Worm (Caenorhabditis elegans) whole organism, L3 larva: ENCODE data around the gene M142.8.

Experiments used
- R02D3.7 ChIP-seq: fragments of 150-350 bp; optimal IDR thresholded peaks from 2 replicates; lab custom pipeline; 2014; ENCODE audit warnings: missing biosample characterization, missing genetic modification characterization
- aly-2 ChIP-seq: fragments of 150-350 bp; optimal IDR thresholded peaks from 2 replicates; lab custom pipeline; 2014; ENCODE audit warnings: missing biosample characterization, missing genetic modification characterization
- ceh-16 ChIP-seq: sonication (generic microtip); optimal IDR thresholded peaks from 2 replicates; lab custom pipeline; 2017; ENCODE audit warnings: missing biosample characterization, missing genetic modification characterization
- ceh-82 ChIP-seq: fragments of 150-350 bp; optimal IDR thresholded peaks from 2 replicates; lab custom pipeline; 2014; ENCODE audit warnings: missing biosample characterization, missing genetic modification characterization
- ceh-9 ChIP-seq: sonication (generic microtip); optimal IDR thresholded peaks from 2 replicates; lab custom pipeline; 2018; ENCODE audit warnings: missing biosample characterization, missing genetic modification characterization
- daf-12 ChIP-seq: fragments of 150-350 bp; optimal IDR thresholded peaks from 2 replicates; lab custom pipeline; 2014; ENCODE audit warnings: missing biosample characterization, missing genetic modification reagents, missing genetic modification characterization
- egl-27 ChIP-seq: sonication (generic microtip); optimal IDR thresholded peaks from 4 replicates; lab custom pipeline; 2017; ENCODE audit warnings: missing biosample characterization, missing genetic modification reagents, missing genetic modification characterization
- elt-1 ChIP-seq: fragments of 150-350 bp; optimal IDR thresholded peaks from 2 replicates; lab custom pipeline; 2014; ENCODE audit warnings: missing biosample characterization, missing genetic modification characterization
- elt-2 ChIP-seq: sonication (generic microtip); optimal IDR thresholded peaks from 2 replicates; lab custom pipeline; 2016; ENCODE audit warnings: missing genetic modification reagents, mild to moderate bottlenecking, missing genetic modification characterization, missing compliant biosample characterization
- elt-3 ChIP-seq, 3 experiments: fragments of 150-350 bp in 1 of 3; sonication (generic microtip) in 2 of 3; optimal IDR thresholded peaks; 2 replicates in 2 of 3; 4 replicates in 1 of 3; lab custom pipeline; 2014 to 2017; ENCODE audit warnings: missing biosample characterization in 3 of 3, missing genetic modification characterization in 3 of 3
- fkh-10 ChIP-seq: sonication (generic microtip); optimal IDR thresholded peaks from 2 replicates; lab custom pipeline; 2017; ENCODE audit warnings: missing biosample characterization, missing genetic modification reagents, missing genetic modification characterization
- fkh-2 ChIP-seq: fragments of 150-350 bp; optimal IDR thresholded peaks from 2 replicates; lab custom pipeline; 2014; ENCODE audit warnings: missing biosample characterization, missing genetic modification reagents, missing genetic modification characterization
- hmg-11 ChIP-seq: sonication (generic microtip); optimal IDR thresholded peaks from 2 replicates; lab custom pipeline; 2016; ENCODE audit warnings: missing genetic modification characterization, missing compliant biosample characterization
- lin-39 ChIP-seq: fragments of 150-350 bp; optimal IDR thresholded peaks from 2 replicates; lab custom pipeline; 2018; ENCODE audit warnings: missing biosample characterization, missing genetic modification reagents, missing genetic modification characterization
- mdl-1 ChIP-seq: fragments of 150-350 bp; optimal IDR thresholded peaks from 2 replicates; lab custom pipeline; 2014; ENCODE audit warnings: missing biosample characterization, missing genetic modification characterization
- mml-1 ChIP-seq: fragments of 150-350 bp; sonication (generic microtip); optimal IDR thresholded peaks from 3 replicates; lab custom pipeline; 2014; ENCODE audit warnings: missing biosample characterization, missing genetic modification characterization
- nhr-11 ChIP-seq: fragments of 150-350 bp; optimal IDR thresholded peaks from 2 replicates; lab custom pipeline; 2014; ENCODE audit warnings: missing biosample characterization, missing genetic modification characterization
- nhr-12 ChIP-seq: fragments of 150-350 bp; optimal IDR thresholded peaks from 2 replicates; lab custom pipeline; 2014; ENCODE audit warnings: missing biosample characterization, missing genetic modification characterization
- nhr-23 ChIP-seq: fragments of 150-350 bp; optimal IDR thresholded peaks from 2 replicates; lab custom pipeline; 2014; ENCODE audit warnings: missing biosample characterization, missing genetic modification reagents, missing genetic modification characterization
- nhr-237 ChIP-seq: fragments of 150-350 bp; optimal IDR thresholded peaks from 2 replicates; lab custom pipeline; 2014; ENCODE audit warnings: missing biosample characterization, missing genetic modification characterization
- nhr-25 ChIP-seq: sonication (generic microtip); optimal IDR thresholded peaks from 2 replicates; lab custom pipeline; 2017; ENCODE audit warnings: missing biosample characterization, missing genetic modification characterization
- nhr-28 ChIP-seq: fragments of 150-350 bp; optimal IDR thresholded peaks from 2 replicates; lab custom pipeline; 2014; ENCODE audit warnings: missing biosample characterization, missing genetic modification characterization
- nhr-43 ChIP-seq: sonication (generic microtip); optimal IDR thresholded peaks from 2 replicates; lab custom pipeline; 2016; ENCODE audit warnings: mild to moderate bottlenecking, missing genetic modification characterization, missing compliant biosample characterization; ENCODE audit not compliant: poor library complexity, severe bottlenecking
- nhr-67 ChIP-seq: fragments of 150-350 bp; optimal IDR thresholded peaks from 2 replicates; lab custom pipeline; 2014; ENCODE audit warnings: missing biosample characterization, missing genetic modification characterization
- nhr-76 ChIP-seq: fragments of 150-350 bp; sonication (generic microtip); optimal IDR thresholded peaks from 5 replicates; lab custom pipeline; 2014; ENCODE audit warnings: missing biosample characterization, missing genetic modification characterization
- nhr-77 ChIP-seq: fragments of 150-350 bp; optimal IDR thresholded peaks from 2 replicates; lab custom pipeline; 2014; ENCODE audit warnings: missing biosample characterization, missing genetic modification characterization
- pqm-1 ChIP-seq: fragments of 150-350 bp; optimal IDR thresholded peaks from 2 replicates; lab custom pipeline; 2017; ENCODE audit warnings: missing biosample characterization, missing genetic modification characterization, inconsistent platforms
- skn-1 ChIP-seq: fragments of 150-350 bp; optimal IDR thresholded peaks from 2 replicates; lab custom pipeline; 2014; ENCODE audit warnings: missing biosample characterization, missing genetic modification characterization
- tbx-2 ChIP-seq: sonication (generic microtip); optimal IDR thresholded peaks from 2 replicates; lab custom pipeline; 2016; ENCODE audit warnings: mild to moderate bottlenecking, missing genetic modification characterization, missing compliant biosample characterization
- unc-39 ChIP-seq: sonication (generic microtip); optimal IDR thresholded peaks from 4 replicates; lab custom pipeline; 2017; ENCODE audit warnings: missing biosample characterization, missing genetic modification characterization
- unc-62 ChIP-seq: fragments of 150-350 bp; sonication (generic microtip); optimal IDR thresholded peaks from 4 replicates; lab custom pipeline; 2014; ENCODE audit warnings: missing biosample characterization, missing genetic modification reagents, missing genetic modification characterization
- zag-1 ChIP-seq: fragments of 150-350 bp; optimal IDR thresholded peaks from 2 replicates; lab custom pipeline; 2014; ENCODE audit warnings: missing biosample characterization, missing genetic modification characterization
- ztf-4 ChIP-seq: fragments of 150-350 bp; optimal IDR thresholded peaks from 2 replicates; lab custom pipeline; 2014; ENCODE audit warnings: missing biosample characterization, missing genetic modification characterization

Gene M142.8

ce11 chrIII:10969644-10970043 lies 36.2 kb downstream of the M142.8 start, which contains the start of gene dhc-4:
dhc-4 (plus strand) TSS chrIII:10969944.
- TF ChIP-seq fkh-2 (tag; lab: Kevin White, UChicago) (no peak), elt-1 (tag; lab: Kevin White, UChicago) (no peak), nhr-28 (tag; lab: Kevin White, UChicago) (no peak), tbx-2 (tag; lab: Kevin White, UChicago) (no peak), nhr-237 (tag; lab: Kevin White, UChicago) (no peak), nhr-76 (tag; lab: Kevin White, UChicago) (no peak), skn-1 (tag; lab: Kevin White, UChicago) (no peak), nhr-67 (tag; lab: Kevin White, UChicago) (no peak), unc-39 (no peak), lin-39 (tag; lab: Kevin White, UChicago) (no peak), hmg-11 (tag; lab: Kevin White, UChicago) (no peak), egl-27 (tag; lab: Kevin White, UChicago) (no peak), nhr-23 (tag; lab: Kevin White, UChicago) (no peak), ceh-16 (tag; lab: Kevin White, UChicago) (no peak), pqm-1 (tag; lab: Kevin White, UChicago) (no peak), ceh-9 (tag; lab: Kevin White, UChicago) (no peak), nhr-43 (tag; lab: Kevin White, UChicago) (no peak), elt-2 (no peak), R02D3.7 (tag; lab: Kevin White, UChicago) (no peak), fkh-10 (no peak)

- TF ChIP-seq ztf-4 (tag; lab: Kevin White, UChicago), result no peak
- TF ChIP-seq pqm-1 (tag; lab: Kevin White, UChicago), result no peak
- TF ChIP-seq nhr-25 (tag; lab: Kevin White, UChicago), result no peak
- TF ChIP-seq nhr-12, result no peak
- no peak for TF ChIP-seq mdl-1
- TF ChIP-seq nhr-77 (tag; lab: Kevin White, UChicago), result no peak
These were observed 43.1 kb downstream of the M142.8 start for ce11 chrIII:10976580-10976979.

- TF ChIP-seq nhr-11 (tag; lab: Kevin White, UChicago) (no peak), nhr-43 (tag; lab: Kevin White, UChicago) (no peak), unc-39 (no peak), elt-1 (tag; lab: Kevin White, UChicago) (no peak), aly-2 (tag; lab: Kevin White, UChicago) (no peak), mdl-1 (no peak), lin-39 (tag; lab: Kevin White, UChicago) (no peak), skn-1 (tag; lab: Kevin White, UChicago) (no peak), egl-27 (tag; lab: Kevin White, UChicago) (no peak), pqm-1 (tag; lab: Kevin White, UChicago) (no peak), ceh-9 (tag; lab: Kevin White, UChicago) (no peak), unc-62 (no peak), daf-12 (no peak)
These were observed 48.1 kb downstream of the M142.8 start for ce11 chrIII:10981555-10981954.

- TF ChIP-seq zag-1 (tag; lab: Kevin White, UChicago) (no peak), nhr-25 (tag; lab: Kevin White, UChicago) (peak; percentile 4), mml-1 (tag; lab: Kevin White, UChicago) (no peak)
These were observed 49.7 kb downstream of the M142.8 start, which contains the start of gene col-92 for ce11 chrIII:10983153-10983552. col-92 (minus strand) TSS chrIII:10983253.

- TF ChIP-seq elt-3 (tag; optimal IDR thresholded peaks at IDR 0.05; lab: Kevin White, UChicago) (peak in 1 of 3 experiments; percentile 49), ceh-82 (tag; lab: Kevin White, UChicago) (no peak), nhr-25 (tag; lab: Kevin White, UChicago) (peak; percentile 86), unc-62 (peak; percentile 14), nhr-76 (tag; lab: Kevin White, UChicago) (no peak), pqm-1 (tag; lab: Kevin White, UChicago) (no peak)
- TF ChIP-seq, all 47 proteins: peak for 3
These were observed 52.2 kb downstream of the M142.8 start, which contains the start of gene col-93 for ce11 chrIII:10985559-10986036. col-93 (minus strand) TSS chrIII:10985609.
